Worm (Caenorhabditis elegans): Measurements from ENCODE around the gene fbxb-2.

fbxb-2 gene

DNA sequence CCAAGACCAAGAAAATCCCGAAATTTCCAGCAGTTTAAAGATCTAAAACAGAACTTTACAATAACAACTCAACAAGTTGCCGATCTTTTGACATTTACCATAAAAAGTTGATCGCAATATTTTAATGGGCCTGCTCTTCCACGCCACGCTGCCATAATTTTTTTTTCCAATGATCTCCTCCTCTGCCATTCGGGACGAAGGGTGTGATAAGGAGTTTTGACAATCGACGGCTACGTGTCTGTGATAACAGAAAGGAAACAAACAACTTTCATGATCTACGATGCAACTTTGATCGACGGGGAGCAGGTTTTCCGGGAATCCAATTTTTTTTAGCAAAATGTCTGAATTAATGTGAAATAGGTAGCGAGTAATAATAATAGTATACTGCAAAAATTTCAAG is 30.2 kb downstream of the fbxb-2 start:
- TF ChIP-seq lin-35 (GFP tag; optimal IDR thresholded peaks at IDR 0.05) (peak in 1 of 2 experiments; percentile 38), unc-62 (GFP tag; optimal IDR thresholded peaks at IDR 0.05) (no peak), Y116A8C.19 (tag; optimal IDR thresholded peaks at IDR 0.05; ENCODE audit: borderline replicate concordance) (no peak), fkh-10 (GFP tag; optimal IDR thresholded peaks at IDR 0.05) (no peak), nhr-47 (tag; optimal IDR thresholded peaks at IDR 0.05) (no peak), fos-1 (tag; optimal IDR thresholded peaks at IDR 0.05) (no peak), zag-1 (tag; optimal IDR thresholded peaks at IDR 0.05) (no peak), ceh-90 (tag; optimal IDR thresholded peaks at IDR 0.05) (no peak), elt-2 (tag; optimal IDR thresholded peaks at IDR 0.05) (peak; percentile 70)

DNA sequence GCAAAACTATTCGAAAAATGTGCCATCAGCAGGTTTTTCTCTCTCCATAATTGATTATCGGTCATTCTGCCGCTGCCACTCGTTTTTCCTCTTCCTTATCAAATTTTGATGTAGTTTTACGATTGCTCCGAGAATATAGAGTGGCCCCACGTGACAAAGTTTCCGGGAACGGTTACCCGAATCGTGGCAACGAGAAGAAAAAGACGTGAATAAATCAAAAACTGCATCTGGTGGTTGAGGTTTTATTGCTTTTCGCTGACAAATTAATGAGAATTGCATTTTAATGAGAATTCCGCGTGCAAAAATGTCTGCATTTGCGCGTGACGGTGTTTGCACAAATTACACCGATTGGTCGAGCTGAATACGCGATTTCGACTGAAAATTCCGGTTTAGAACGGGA is 31.7 kb downstream of the fbxb-2 start:
- TF ChIP-seq vab-15 (tag; optimal IDR thresholded peaks at IDR 0.05) (no peak), lin-35 (GFP tag; optimal IDR thresholded peaks at IDR 0.05) (peak in 1 of 2 experiments; percentile 2), nhr-237 (tag; optimal IDR thresholded peaks at IDR 0.05) (no peak), mab-9 (GFP tag; IDR thresholded peaks at IDR 0.05) (no peak), efl-1 (optimal IDR thresholded peaks at IDR 0.05) (no peak), efl-1 (GFP tag; optimal IDR thresholded peaks at IDR 0.05 in 1 of 2) (peak in 1 of 2 experiments; percentile 52), C04F5.9 (tag; optimal IDR thresholded peaks at IDR 0.05) (no peak), nhr-20 (tag; optimal IDR thresholded peaks at IDR 0.05) (peak; percentile 19), grh-1 (GFP tag; IDR thresholded peaks at IDR 0.05) (no peak), fkh-10 (GFP tag; optimal IDR thresholded peaks at IDR 0.05) (no peak), F16B12.6 (tag; optimal IDR thresholded peaks at IDR 0.05) (peak; percentile 12), sptf-1 (tag; optimal IDR thresholded peaks at IDR 0.05) (no peak), elt-2 (tag; optimal IDR thresholded peaks at IDR 0.05) (peak; percentile 90), pag-3 (tag; optimal IDR thresholded peaks at IDR 0.05; ENCODE audit: borderline replicate concordance, insufficient read depth) (no peak), lin-14 (GFP tag; optimal IDR thresholded peaks at IDR 0.05) (peak; percentile 10)

DNA sequence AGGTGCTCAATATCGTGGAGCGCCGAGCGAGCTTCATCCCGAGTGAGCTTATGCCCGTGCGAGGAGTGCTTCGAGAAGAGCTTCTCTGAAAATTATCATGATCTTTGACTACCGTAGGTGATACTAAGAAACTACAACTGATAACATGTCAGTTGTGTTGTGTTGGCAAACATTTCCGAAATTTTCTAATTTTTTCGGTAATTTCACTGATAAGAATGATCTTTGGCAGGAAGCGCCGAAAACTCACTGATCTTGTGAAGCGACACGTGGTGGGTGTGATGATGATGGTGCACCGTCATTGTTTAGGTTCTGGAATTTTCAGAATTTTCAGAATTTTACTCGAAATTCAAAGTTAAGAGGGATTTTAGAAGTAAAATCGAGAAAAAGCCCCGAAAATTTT is 33.8 kb downstream of the fbxb-2 start, which contains the start of gene Y39B6A.1:
Gene Y39B6A.1, minus strand, starts transcription at position 309 of the 400 bp plus-strand sequence.
- no peak for TF ChIP-seq nhr-47 (tag; optimal IDR thresholded peaks at IDR 0.05)
- TF ChIP-seq unc-62 (GFP tag; optimal IDR thresholded peaks at IDR 0.05) = no peak
- no peak for TF ChIP-seq fos-1 (tag; optimal IDR thresholded peaks at IDR 0.05)
- no peak for TF ChIP-seq nhr-237 (tag; optimal IDR thresholded peaks at IDR 0.05)
- no peak for TF ChIP-seq skn-1 (tag; optimal IDR thresholded peaks at IDR 0.05)
- no peak for TF ChIP-seq mef-2 (tag; optimal IDR thresholded peaks at IDR 0.05)
- no peak for TF ChIP-seq lin-39 (tag; optimal IDR thresholded peaks at IDR 0.05)
- TF ChIP-seq elt-2 (tag; optimal IDR thresholded peaks at IDR 0.05) = peak; percentile 76
- TF ChIP-seq C04F5.9 (tag; optimal IDR thresholded peaks at IDR 0.05) = no peak
- TF ChIP-seq dpl-1 (GFP tag; optimal IDR thresholded peaks at IDR 0.05) = no peak
- TF ChIP-seq zip-4 (GFP tag; optimal IDR thresholded peaks at IDR 0.05) = no peak
- no peak for TF ChIP-seq pag-3 (tag; optimal IDR thresholded peaks at IDR 0.05; ENCODE audit: borderline replicate concordance, insufficient read depth)
- no peak for TF ChIP-seq nhr-77 (tag; optimal IDR thresholded peaks at IDR 0.05)
- peak in 1 of 2 experiments; percentile 3 for TF ChIP-seq lin-35 (GFP tag; optimal IDR thresholded peaks at IDR 0.05)
- no peak for TF ChIP-seq Y116A8C.19 (tag; optimal IDR thresholded peaks at IDR 0.05; ENCODE audit: borderline replicate concordance)
- TF ChIP-seq zag-1 (tag; optimal IDR thresholded peaks at IDR 0.05) = no peak
- TF ChIP-seq C16A3.4 (tag; optimal IDR thresholded peaks at IDR 0.05) = no peak

DNA sequence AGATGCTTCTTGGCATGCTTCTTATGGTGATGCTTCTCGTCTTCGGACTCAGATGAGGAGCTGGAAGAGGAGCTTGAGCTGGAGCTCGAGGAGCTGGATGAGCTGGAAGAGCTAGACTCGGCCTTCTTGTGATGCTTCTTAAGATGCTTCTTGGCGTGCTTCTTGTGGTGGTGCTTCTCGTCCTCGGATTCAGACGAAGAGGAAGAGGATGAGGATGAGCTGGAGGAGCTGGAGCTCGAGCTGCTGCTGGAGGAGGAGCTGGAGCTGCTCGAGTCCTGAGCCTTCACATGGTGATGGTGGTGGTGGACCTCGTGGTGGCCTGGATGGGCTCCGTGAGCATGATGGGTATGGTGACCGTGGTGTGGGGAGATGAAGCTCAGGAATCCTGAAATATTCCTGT is 34.3 kb downstream of the fbxb-2 start:
- no peak for TF ChIP-seq nhr-71 (tag; optimal IDR thresholded peaks at IDR 0.05)
- no peak for TF ChIP-seq vab-15 (tag; optimal IDR thresholded peaks at IDR 0.05)
- TF ChIP-seq jun-1 (tag; optimal IDR thresholded peaks at IDR 0.05) = no peak
- TF ChIP-seq alr-1 (tag; optimal IDR thresholded peaks at IDR 0.05; ENCODE audit: borderline replicate concordance) = no peak
- no peak for TF ChIP-seq unc-30 (tag; optimal IDR thresholded peaks at IDR 0.05)
- no peak for TF ChIP-seq nhr-19 (GFP tag; conservative IDR thresholded peaks at IDR 0.05)
- no peak for TF ChIP-seq grh-1 (GFP tag; IDR thresholded peaks at IDR 0.05)
- TF ChIP-seq fkh-4 (tag; optimal IDR thresholded peaks at IDR 0.05; ENCODE audit: borderline replicate concordance) = no peak
- no peak for TF ChIP-seq nhr-20 (tag; optimal IDR thresholded peaks at IDR 0.05)
- no peak for TF ChIP-seq elt-2 (tag; optimal IDR thresholded peaks at IDR 0.05)
- TF ChIP-seq Y116A8C.19 (tag; optimal IDR thresholded peaks at IDR 0.05; ENCODE audit: borderline replicate concordance) = no peak
- TF ChIP-seq unc-98 (GFP tag; IDR thresholded peaks at IDR 0.05) = no peak
- TF ChIP-seq ceh-88 (GFP tag; IDR thresholded peaks at IDR 0.05) = no peak
- TF ChIP-seq pqm-1 (tag; optimal IDR thresholded peaks at IDR 0.05) = no peak
- no peak for TF ChIP-seq elt-3 (tag; optimal IDR thresholded peaks at IDR 0.05)
- TF ChIP-seq ceh-82 (tag; optimal IDR thresholded peaks at IDR 0.05) = no peak
- no peak for TF ChIP-seq snpc-4 (tag; optimal IDR thresholded peaks at IDR 0.05)

Data from whole organism, L1 larva.